Fruit fly (Drosophila melanogaster) whole organism, embryonic: ENCODE measurements around the gene CG12539.

Source experiments
- B-H2 ChIP-seq: fragments of 200-800 bp; sonication (Bioruptor generic); optimal IDR thresholded peaks from 2 replicates; lab custom pipeline; 2018; ENCODE audit warnings: missing biosample characterization, mild to moderate bottlenecking, missing genetic modification characterization
- CG10147 ChIP-seq: fragments of 200-800 bp; sonication (Bioruptor generic); optimal IDR thresholded peaks from 2 replicates; lab custom pipeline; 2019; ENCODE audit warnings: missing biosample characterization, mild to moderate bottlenecking, missing genetic modification characterization, moderate library complexity
- CG12659 ChIP-seq: fragments of 200-800 bp; sonication (Bioruptor generic); optimal IDR thresholded peaks from 3 replicates; lab custom pipeline; 2017; ENCODE audit warnings: mild to moderate bottlenecking, missing biosample characterization, missing genetic modification reagents, missing genetic modification characterization
- CG12769 ChIP-seq: fragments of 200-800 bp; sonication (Bioruptor generic); optimal IDR thresholded peaks from 2 replicates; lab custom pipeline; 2019; ENCODE audit warnings: missing biosample characterization, mild to moderate bottlenecking, missing genetic modification characterization, moderate library complexity
- CG14441 ChIP-seq: fragments of 200-800 bp; sonication (Bioruptor generic); IDR thresholded peaks from 2 replicates; pipeline ENCODE4 v1.3.6; 2022; ENCODE audit warnings: missing biosample characterization, missing genetic modification characterization
- CG14710 ChIP-seq: fragments of 200-800 bp; sonication (Bioruptor generic); optimal IDR thresholded peaks from 3 replicates; lab custom pipeline; 2019; ENCODE audit warnings: missing biosample characterization, mild to moderate bottlenecking, missing genetic modification characterization, moderate library complexity
- CG1529 ChIP-seq: fragments of 200-800 bp; sonication (Bioruptor generic); optimal IDR thresholded peaks from 3 replicates; lab custom pipeline; 2018; ENCODE audit warnings: missing biosample characterization, missing genetic modification characterization
- CG17186 ChIP-seq: fragments of 200-800 bp; sonication (Bioruptor generic); optimal IDR thresholded peaks from 3 replicates; lab custom pipeline; 2017; ENCODE audit warnings: missing biosample characterization, missing genetic modification reagents, missing genetic modification characterization
- CG17912 ChIP-seq: fragments of 200-800 bp; sonication (Bioruptor generic); optimal IDR thresholded peaks from 2 replicates; lab custom pipeline; 2018; ENCODE audit warnings: missing biosample characterization, mild to moderate bottlenecking, missing genetic modification characterization
- CG18011 ChIP-seq: fragments of 200-800 bp; sonication (Bioruptor generic); optimal IDR thresholded peaks from 2 replicates; lab custom pipeline; 2017; ENCODE audit warnings: missing biosample characterization, missing genetic modification characterization, mild to moderate bottlenecking, moderate library complexity, missing genotype
- CG18599 ChIP-seq: fragments of 200-800 bp; sonication (Bioruptor generic); optimal IDR thresholded peaks from 3 replicates; lab custom pipeline; 2017; ENCODE audit warnings: missing biosample characterization, missing genetic modification characterization, mild to moderate bottlenecking, moderate library complexity, missing genetic modification reagents
- CG31224 ChIP-seq: fragments of 200-800 bp; sonication (Bioruptor generic); IDR thresholded peaks from 2 replicates; pipeline ENCODE4 v1.3.6; 2022; ENCODE audit warnings: missing biosample characterization, missing genetic modification characterization
- CG3163 ChIP-seq: fragments of 200-800 bp; sonication (Bioruptor generic); optimal IDR thresholded peaks from 3 replicates; lab custom pipeline; 2016; ENCODE audit warnings: missing biosample characterization, missing genetic modification characterization
- CG32767 ChIP-seq: fragments of 200-800 bp; sonication (Bioruptor generic); IDR thresholded peaks from 2 replicates; pipeline ENCODE4 v1.3.6; 2022; ENCODE audit warnings: missing biosample characterization, missing genetic modification characterization
- CG33213 ChIP-seq: fragments of 200-800 bp; sonication (Bioruptor generic); optimal IDR thresholded peaks from 3 replicates; lab custom pipeline; 2016; ENCODE audit warnings: missing biosample characterization, missing genetic modification characterization
- CG34224 ChIP-seq: fragments of 200-800 bp; sonication (Bioruptor generic); IDR thresholded peaks from 3 replicates; pipeline ENCODE4 v1.3.6; 2022; ENCODE audit warnings: missing biosample characterization, missing genetic modification characterization; ENCODE audit not compliant: partially characterized antibody
- CG34422 ChIP-seq: fragments of 200-800 bp; sonication (Bioruptor generic); IDR thresholded peaks from 3 replicates; pipeline ENCODE4 v1.3.6; 2022; ENCODE audit warnings: missing biosample characterization, missing genetic modification characterization
- CG43689 ChIP-seq: fragments of 200-800 bp; sonication (Bioruptor generic); IDR thresholded peaks from 2 replicates; pipeline ENCODE4 v1.3.6; 2022; ENCODE audit warnings: missing biosample characterization, missing genetic modification characterization
- CG4707 ChIP-seq: fragments of 200-800 bp; sonication (Bioruptor generic); optimal IDR thresholded peaks from 2 replicates; lab custom pipeline; 2018; ENCODE audit warnings: missing biosample characterization, mild to moderate bottlenecking, missing genetic modification characterization, moderate library complexity
- CG6854 ChIP-seq: fragments of 200-800 bp; sonication (Bioruptor generic); optimal IDR thresholded peaks from 3 replicates; lab custom pipeline; 2017; ENCODE audit warnings: missing biosample characterization, mild to moderate bottlenecking, missing genetic modification characterization
- CG7357 ChIP-seq: fragments of 200-800 bp; sonication (Bioruptor generic); IDR thresholded peaks from 3 replicates; pipeline ENCODE4 v1.3.6; 2022; ENCODE audit warnings: missing biosample characterization, missing genetic modification characterization
- CG7839 ChIP-seq: fragments of 200-800 bp; sonication (Bioruptor generic); optimal IDR thresholded peaks from 3 replicates; lab custom pipeline; 2018; ENCODE audit warnings: missing biosample characterization, mild to moderate bottlenecking, missing genetic modification characterization, moderate library complexity
- CG9932 ChIP-seq: fragments of 200-800 bp; sonication (Bioruptor generic); IDR thresholded peaks from 2 replicates; pipeline ENCODE4 v1.3.6; 2022; ENCODE audit warnings: missing biosample characterization, missing genetic modification characterization
- E2f1 ChIP-seq: fragments of 200-800 bp; sonication (Bioruptor generic); IDR thresholded peaks from 2 replicates; pipeline ENCODE4 v1.3.6; 2022; ENCODE audit warnings: missing biosample characterization, missing genetic modification characterization
- Fer1 ChIP-seq: fragments of 200-800 bp; sonication (Bioruptor generic); optimal IDR thresholded peaks from 2 replicates; lab custom pipeline; 2017; ENCODE audit warnings: missing biosample characterization, mild to moderate bottlenecking, missing genetic modification characterization
- HLH3B ChIP-seq: fragments of 200-800 bp; sonication (Bioruptor generic); IDR thresholded peaks from 2 replicates; pipeline ENCODE4 v1.3.6; 2022; ENCODE audit warnings: missing biosample characterization, missing genetic modification characterization
- Hey ChIP-seq: fragments of 200-800 bp; sonication (Bioruptor generic); optimal IDR thresholded peaks from 3 replicates; lab custom pipeline; 2018; ENCODE audit warnings: missing biosample characterization, mild to moderate bottlenecking, missing genetic modification characterization
- Lhr ChIP-seq: fragments of 200-800 bp; sonication (Bioruptor generic); optimal IDR thresholded peaks from 3 replicates; lab custom pipeline; 2017; ENCODE audit warnings: mild to moderate bottlenecking, missing biosample characterization, missing genetic modification reagents, missing genetic modification characterization
- Meics ChIP-seq: fragments of 200-800 bp; sonication (Bioruptor generic); optimal IDR thresholded peaks from 2 replicates; lab custom pipeline; 2017; ENCODE audit warnings: missing biosample characterization, mild to moderate bottlenecking, missing genetic modification characterization
- Neu2 ChIP-seq: fragments of 200-800 bp; sonication (Bioruptor generic); optimal IDR thresholded peaks from 3 replicates; lab custom pipeline; 2016; ENCODE audit warnings: missing biosample characterization, missing genetic modification characterization, borderline replicate concordance
- Nf-YC ChIP-seq: fragments of 200-800 bp; optimal IDR thresholded peaks from 3 replicates; lab custom pipeline; 2019; ENCODE audit warnings: missing biosample characterization, mild to moderate bottlenecking, missing genetic modification characterization, moderate library complexity
- PHDP ChIP-seq: fragments of 200-800 bp; sonication (Bioruptor generic); optimal IDR thresholded peaks from 3 replicates; lab custom pipeline; 2018; ENCODE audit warnings: missing biosample characterization, mild to moderate bottlenecking, missing genetic modification characterization, moderate library complexity
- ap ChIP-seq: fragments of 200-800 bp; sonication (Bioruptor generic); IDR thresholded peaks from 2 replicates; pipeline ENCODE4 v1.3.6; 2022; ENCODE audit warnings: missing biosample characterization, missing genetic modification characterization
- ato ChIP-seq: fragments of 200-800 bp; sonication (Bioruptor generic); IDR thresholded peaks from 2 replicates; pipeline ENCODE4 v1.3.6; 2022; ENCODE audit warnings: missing biosample characterization, missing genetic modification characterization; ENCODE audit not compliant: partially characterized antibody
- cato ChIP-seq: fragments of 200-800 bp; sonication (Bioruptor generic); optimal IDR thresholded peaks from 2 replicates; lab custom pipeline; 2016; ENCODE audit warnings: missing biosample characterization, missing genetic modification characterization, borderline replicate concordance
- cg ChIP-seq: fragments of 200-800 bp; sonication (Bioruptor generic); optimal IDR thresholded peaks from 3 replicates; lab custom pipeline; 2019; ENCODE audit warnings: missing biosample characterization, mild to moderate bottlenecking, missing genetic modification characterization, moderate library complexity
- dimm ChIP-seq: fragments of 200-800 bp; sonication (Bioruptor generic); IDR thresholded peaks from 2 replicates; pipeline ENCODE4 v1.3.6; 2022; ENCODE audit warnings: missing biosample characterization, missing genetic modification characterization
- dmrt11E ChIP-seq: fragments of 200-800 bp; sonication (Bioruptor generic); optimal IDR thresholded peaks from 3 replicates; lab custom pipeline; 2018; ENCODE audit warnings: missing biosample characterization, mild to moderate bottlenecking, missing genetic modification characterization, moderate library complexity
- fd96Cb ChIP-seq: fragments of 200-800 bp; sonication (Bioruptor generic); optimal IDR thresholded peaks from 2 replicates; lab custom pipeline; 2018; ENCODE audit warnings: missing biosample characterization, mild to moderate bottlenecking, missing genetic modification characterization, moderate library complexity
- h ChIP-seq: fragments of >200 bp; optimal IDR thresholded peaks from 2 replicates; lab custom pipeline; 2017
- ind ChIP-seq: fragments of 200-800 bp; sonication (Bioruptor generic); optimal IDR thresholded peaks from 3 replicates; lab custom pipeline; 2016; ENCODE audit warnings: missing biosample characterization, missing genetic modification characterization
- insv ChIP-seq, 2 experiments: fragments of 200-800 bp; sonication (Bioruptor generic); optimal IDR thresholded peaks; 3 replicates each; lab custom pipeline; 2016 to 2018; ENCODE audit warnings: missing biosample characterization in 2 of 2, missing genetic modification characterization in 2 of 2
- onecut ChIP-seq: fragments of 200-800 bp; sonication (Bioruptor generic); IDR thresholded peaks from 2 replicates; pipeline ENCODE4 v1.3.6; 2022; ENCODE audit warnings: missing biosample characterization, missing genetic modification characterization
- psq ChIP-seq: fragments of 200-800 bp; sonication (Bioruptor generic); optimal IDR thresholded peaks from 2 replicates; lab custom pipeline; 2017; ENCODE audit warnings: missing biosample characterization, missing genetic modification characterization
- row ChIP-seq: fragments of 200-800 bp; sonication (Bioruptor generic); IDR thresholded peaks from 3 replicates; pipeline ENCODE4 v1.3.6; 2022; ENCODE audit warnings: missing biosample characterization, missing genetic modification characterization
- slou ChIP-seq: fragments of 200-800 bp; sonication (Bioruptor generic); optimal IDR thresholded peaks from 3 replicates; lab custom pipeline; 2016; ENCODE audit warnings: missing biosample characterization, missing genetic modification characterization
- sna ChIP-seq: fragments of 200-800 bp; sonication (Bioruptor generic); IDR thresholded peaks from 2 replicates; pipeline ENCODE4 v1.3.6; 2022; ENCODE audit warnings: missing biosample characterization, missing genetic modification characterization; ENCODE audit not compliant: partially characterized antibody
- stc ChIP-seq: fragments of 200-800 bp; sonication (Bioruptor generic); IDR thresholded peaks from 2 replicates; pipeline ENCODE4 v1.3.6; 2022; ENCODE audit warnings: missing biosample characterization, missing genetic modification characterization
- vnd ChIP-seq: fragments of 200-800 bp; sonication (Bioruptor generic); IDR thresholded peaks from 3 replicates; pipeline ENCODE4 v1.3.6; 2022; ENCODE audit warnings: missing biosample characterization, missing genetic modification characterization; ENCODE audit not compliant: partially characterized antibody

Gene CG12539

dm6 chrX:14825922-14826617 lies 18.5 kb downstream of the CG12539 start, which contains the start of gene rut (continued):
- TF ChIP-seq CG17912 (GFP tag; lab: Kevin White, UChicago) (no peak), CG34422 (GFP tag; lab: Robert Waterston, UW) (peak; percentile 64; the same call in 1 of the 3 replicates), CG18599 (GFP tag; lab: Kevin White, UChicago) (peak; percentile 22), ind (GFP tag; lab: Kevin White, UChicago) (no peak), dimm (GFP tag; lab: Robert Waterston, UW) (no peak), CG32767 (GFP tag; lab: Robert Waterston, UW) (no peak), CG17186 (GFP tag; lab: Kevin White, UChicago) (no peak), CG34224 (GFP tag; lab: Robert Waterston, UW) (peak; percentile 89), cg (GFP tag; lab: Kevin White, UChicago) (no peak), CG7839 (tag; lab: Kevin White, UChicago) (no peak), CG1529 (no peak), CG6854 (GFP tag; lab: Kevin White, UChicago) (no peak), CG12659 (GFP tag; lab: Kevin White, UChicago) (peak; percentile 56), CG18011 (GFP tag; lab: Kevin White, UChicago) (no peak), CG43689 (no peak), slou (no peak), row (GFP tag; lab: Robert Waterston, UW) (peak; percentile 89), stc (0 out of 2 replicates have a peak, but pooled peaks have one; percentile 26), CG12769 (no peak), dmrt11E (tag; lab: Kevin White, UChicago) (no peak), ato (GFP tag; lab: Robert Waterston, UW) (peak; percentile 92; the same call in 1 of the 2 replicates), fd96Cb (tag; lab: Kevin White, UChicago) (no peak), onecut (GFP tag; lab: Robert Waterston, UW) (peak; percentile 22; the same call in 1 of the 2 replicates), Lhr (GFP tag; lab: Kevin White, UChicago) (no peak), CG4707 (GFP tag; lab: Kevin White, UChicago) (no peak), Hey (tag; lab: Kevin White, UChicago) (no peak), Nf-YC (no peak), Meics (GFP tag; lab: Kevin White, UChicago) (no peak), CG33213 (no peak), CG3163 (GFP tag; lab: Kevin White, UChicago) (no peak), E2f1 (GFP tag; lab: Robert Waterston, UW) (no peak), PHDP (peak; percentile 15), vnd (GFP tag; lab: Robert Waterston, UW) (peak; percentile 95), insv (GFP tag; optimal IDR thresholded peaks at IDR 0.05; lab: Kevin White, UChicago) (no peak), ap (no peak), Fer1 (peak; percentile 17), CG14441 (0 out of 2 replicates have a peak, but pooled peaks have one; percentile 19), HLH3B (no peak; the same call in 1 of the 2 replicates), CG9932 (peak; percentile 78), Neu2 (no peak), sna (GFP tag; lab: Robert Waterston, UW) (peak; percentile 89), CG7357 (GFP tag; lab: Robert Waterston, UW) (no peak), CG10147 (GFP tag; lab: Kevin White, UChicago) (no peak), h (lab: Kevin White, UChicago) (no peak), CG14710 (tag; lab: Kevin White, UChicago) (no peak), B-H2 (peak; percentile 33), cato (GFP tag; lab: Kevin White, UChicago) (no peak), psq (GFP tag; lab: Kevin White, UChicago) (no peak), CG31224 (GFP tag; lab: Robert Waterston, UW) (no peak)
